Worm (Caenorhabditis elegans) whole organism, midembryonic: ENCODE results near the gene K08D9.6.

Experiments used
- T22C8.4 ChIP-seq: fragments of 200-800 bp; sonication (Bioruptor generic); IDR thresholded peaks from 2 replicates; pipeline ENCODE4 v1.3.6; 2022; ENCODE audit warnings: missing genetic modification characterization, missing compliant biosample characterization
- cog-1 ChIP-seq: sonication (generic microtip); optimal IDR thresholded peaks from 2 replicates; lab custom pipeline; 2016; ENCODE audit warnings: missing genetic modification characterization, missing compliant biosample characterization
- flt-1 ChIP-seq: fragments of 200-800 bp; sonication (Bioruptor generic); IDR thresholded peaks from 2 replicates; pipeline ENCODE4 v1.3.6; 2022; ENCODE audit warnings: missing genetic modification characterization, missing compliant biosample characterization
- klf-2 ChIP-seq: fragments of 200-800 bp; sonication (Bioruptor generic); conservative IDR thresholded peaks from 2 replicates; pipeline ENCODE4 v1.3.6; 2022; ENCODE audit warnings: missing genetic modification reagents, missing genetic modification characterization, missing compliant biosample characterization
- med-1 ChIP-seq: sonication (generic microtip); optimal IDR thresholded peaks from 2 replicates; lab custom pipeline; 2017; ENCODE audit warnings: missing genetic modification characterization, mild to moderate bottlenecking, missing compliant biosample characterization, antibody characterized with exemption, missing genetic modification reagents; ENCODE audit not compliant: insufficient read depth
- ref-1 ChIP-seq: fragments of 200-800 bp; sonication (Bioruptor generic); conservative IDR thresholded peaks from 2 replicates; pipeline ENCODE4 v1.3.6; 2022; ENCODE audit warnings: missing genetic modification reagents, missing genetic modification characterization, missing compliant biosample characterization
- tab-1 ChIP-seq: fragments of 200-800 bp; sonication (Bioruptor generic); IDR thresholded peaks from 2 replicates; pipeline ENCODE4 v1.3.6; 2022; ENCODE audit warnings: missing genetic modification characterization, missing compliant biosample characterization
- ztf-23 ChIP-seq: fragments of 200-800 bp; sonication (Bioruptor generic); IDR thresholded peaks from 2 replicates; pipeline ENCODE4 v1.3.6; 2022; ENCODE audit warnings: missing genetic modification reagents, missing genetic modification characterization, missing compliant biosample characterization
- ztf-29 ChIP-seq: fragments of 200-800 bp; sonication (Bioruptor generic); IDR thresholded peaks from 2 replicates; pipeline ENCODE4 v1.3.6; 2022; ENCODE audit warnings: missing genetic modification reagents, missing genetic modification characterization, missing compliant biosample characterization

The K08D9.6 gene

ce11 chrV:3210147-3210546, 24.6 kb downstream of the K08D9.6 start, which contains the start of gene apx-1:
apx-1 (plus strand) TSS chrV:3210196.
- TF ChIP-seq ztf-23 (GFP tag; lab: Robert Waterston, UW) (no peak), ref-1 (no peak), med-1 (GFP tag; lab: Kevin White, UChicago) (no peak), tab-1 (no peak), klf-2 (GFP tag; lab: Robert Waterston, UW) (no peak), flt-1 (GFP tag; lab: Robert Waterston, UW) (no peak), T22C8.4 (no peak), ztf-29 (GFP tag; lab: Robert Waterston, UW) (no peak), cog-1 (tag; lab: Kevin White, UChicago) (no peak)

- no peak for TF ChIP-seq med-1 (GFP tag; lab: Kevin White, UChicago)
- no peak for TF ChIP-seq T22C8.4
- TF ChIP-seq ztf-23 (GFP tag; lab: Robert Waterston, UW) = no peak
- no peak for TF ChIP-seq tab-1
- no peak for TF ChIP-seq klf-2 (GFP tag; lab: Robert Waterston, UW)
- TF ChIP-seq flt-1 (GFP tag; lab: Robert Waterston, UW) = no peak
- no peak for TF ChIP-seq cog-1 (tag; lab: Kevin White, UChicago)
- no peak for TF ChIP-seq ref-1
- TF ChIP-seq ztf-29 (GFP tag; lab: Robert Waterston, UW) = no peak
These were observed 25.8 kb downstream of the K08D9.6 start for ce11 chrV:3208940-3209339.

- TF ChIP-seq T22C8.4 = no peak
- no peak for TF ChIP-seq cog-1 (tag; lab: Kevin White, UChicago)
- no peak for TF ChIP-seq flt-1 (GFP tag; lab: Robert Waterston, UW)
- no peak for TF ChIP-seq ztf-29 (GFP tag; lab: Robert Waterston, UW)
These were observed 30.4 kb downstream of the K08D9.6 start for ce11 chrV:3204433-3204832.

- TF ChIP-seq med-1 (GFP tag; lab: Kevin White, UChicago) = no peak
- TF ChIP-seq ref-1 = no peak
- TF ChIP-seq klf-2 (GFP tag; lab: Robert Waterston, UW) = no peak
- no peak for TF ChIP-seq ztf-23 (GFP tag; lab: Robert Waterston, UW)
- no peak for TF ChIP-seq ztf-29 (GFP tag; lab: Robert Waterston, UW)
- TF ChIP-seq cog-1 (tag; lab: Kevin White, UChicago) = no peak
These were observed 34.5 kb downstream of the K08D9.6 start, which contains the start of gene K08D9.4 for ce11 chrV:3200323-3200722. K08D9.4 (minus strand) TSS chrV:3200423.

- TF ChIP-seq tab-1 (no peak), klf-2 (GFP tag; lab: Robert Waterston, UW) (no peak), flt-1 (GFP tag; lab: Robert Waterston, UW) (no peak), med-1 (GFP tag; lab: Kevin White, UChicago) (no peak), ztf-29 (GFP tag; lab: Robert Waterston, UW) (no peak)
These were observed 37.9 kb downstream of the K08D9.6 start, which contains the start of the genes Y73C8B.1 and Y73C8B.5 for ce11 chrV:3196832-3197329. Y73C8B.1 (minus strand) TSS chrV:3196882. Y73C8B.5 (plus strand) TSS chrV:3197268.

ce11 chrV:3195814-3196213, 39.0 kb downstream of the K08D9.6 start:
- TF ChIP-seq ref-1 (no peak), med-1 (GFP tag; lab: Kevin White, UChicago) (no peak), klf-2 (GFP tag; lab: Robert Waterston, UW) (no peak), ztf-23 (GFP tag; lab: Robert Waterston, UW) (no peak), tab-1 (no peak), flt-1 (GFP tag; lab: Robert Waterston, UW) (no peak), ztf-29 (GFP tag; lab: Robert Waterston, UW) (no peak), cog-1 (tag; lab: Kevin White, UChicago) (no peak), T22C8.4 (no peak)

- peak; percentile 5 for TF ChIP-seq cog-1 (tag; lab: Kevin White, UChicago)
- no peak for TF ChIP-seq ztf-29 (GFP tag; lab: Robert Waterston, UW)
These were observed 39.8 kb downstream of the K08D9.6 start, which contains the start of gene Y73C8B.2 for ce11 chrV:3194952-3195450. Y73C8B.2 (minus strand) TSS chrV:3195002.

- TF ChIP-seq ref-1 (no peak), ztf-23 (GFP tag; lab: Robert Waterston, UW) (no peak), flt-1 (GFP tag; lab: Robert Waterston, UW) (no peak), T22C8.4 (no peak), cog-1 (tag; lab: Kevin White, UChicago) (no peak), tab-1 (no peak), med-1 (GFP tag; lab: Kevin White, UChicago) (no peak), ztf-29 (GFP tag; lab: Robert Waterston, UW) (no peak), klf-2 (GFP tag; lab: Robert Waterston, UW) (no peak)
These were observed 41.6 kb downstream of the K08D9.6 start, which contains the start of the genes Y73C8B.3 and Y73C8B.9 for ce11 chrV:3193091-3193608. Y73C8B.3 (minus strand) TSS chrV:3193237. Y73C8B.9 (plus strand) TSS chrV:3193558.

ce11 chrV:3188043-3188442, 46.7 kb downstream of the K08D9.6 start, which contains the start of gene lag-2:
lag-2 (plus strand) TSS chrV:3188343.
- TF ChIP-seq ref-1 (no peak), med-1 (GFP tag; lab: Kevin White, UChicago) (no peak), ztf-23 (GFP tag; lab: Robert Waterston, UW) (no peak), tab-1 (no peak), cog-1 (tag; lab: Kevin White, UChicago) (no peak), T22C8.4 (no peak), flt-1 (GFP tag; lab: Robert Waterston, UW) (no peak), ztf-29 (GFP tag; lab: Robert Waterston, UW) (no peak)

- TF ChIP-seq cog-1 (tag; lab: Kevin White, UChicago) (no peak), ztf-23 (GFP tag; lab: Robert Waterston, UW) (no peak), ref-1 (no peak), T22C8.4 (no peak), ztf-29 (GFP tag; lab: Robert Waterston, UW) (no peak), tab-1 (no peak), flt-1 (GFP tag; lab: Robert Waterston, UW) (no peak), klf-2 (GFP tag; lab: Robert Waterston, UW) (no peak), med-1 (GFP tag; lab: Kevin White, UChicago) (no peak)
These were observed 48.9 kb downstream of the K08D9.6 start for ce11 chrV:3185855-3186254.
